Worm (Caenorhabditis elegans) whole organism, L4/young adult: ENCODE measurements around the gene C55C3.73.

ENCODE experiments used
- W03F9.2 ChIP-seq: fragments of 150-350 bp; optimal IDR thresholded peaks from 2 replicates; lab custom pipeline; 2014; ENCODE audit warnings: missing biosample characterization, missing genetic modification characterization
- dao-5 ChIP-seq: sonication (generic microtip); optimal IDR thresholded peaks from 2 replicates; lab custom pipeline; 2016; ENCODE audit warnings: missing genotype, missing genetic modification characterization, moderate library complexity, missing compliant biosample characterization
- him-1 ChIP-seq: sonication (generic microtip); optimal IDR thresholded peaks from 2 replicates; lab custom pipeline; 2016; ENCODE audit warnings: missing genotype, missing genetic modification reagents, missing genetic modification characterization, missing compliant biosample characterization

C55C3.73 gene

DNA sequence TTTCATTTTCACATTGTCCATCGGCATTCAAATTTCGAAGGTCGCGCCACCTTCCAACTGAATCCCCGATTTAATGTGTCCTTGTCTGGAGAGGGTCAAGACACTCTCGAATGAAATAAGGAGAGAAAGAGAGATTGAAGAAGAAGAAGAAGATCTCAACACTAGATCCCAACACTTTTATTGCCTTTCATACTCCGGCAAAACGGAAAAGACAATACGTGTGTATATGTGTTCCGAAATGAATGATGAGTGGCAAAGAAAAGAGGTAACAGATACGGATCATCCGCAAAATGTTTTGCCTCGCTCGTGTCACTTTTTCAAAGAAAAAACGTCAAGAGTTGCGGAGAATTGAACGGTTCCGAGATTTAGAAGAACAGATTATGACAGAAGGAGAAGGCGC, 2.9 kb downstream of the C55C3.73 start:
- TF ChIP-seq him-1 (tag; lab: Kevin White, UChicago) (no peak), dao-5 (tag; lab: Kevin White, UChicago) (no peak), W03F9.2 (tag; lab: Kevin White, UChicago) (no peak)

DNA sequence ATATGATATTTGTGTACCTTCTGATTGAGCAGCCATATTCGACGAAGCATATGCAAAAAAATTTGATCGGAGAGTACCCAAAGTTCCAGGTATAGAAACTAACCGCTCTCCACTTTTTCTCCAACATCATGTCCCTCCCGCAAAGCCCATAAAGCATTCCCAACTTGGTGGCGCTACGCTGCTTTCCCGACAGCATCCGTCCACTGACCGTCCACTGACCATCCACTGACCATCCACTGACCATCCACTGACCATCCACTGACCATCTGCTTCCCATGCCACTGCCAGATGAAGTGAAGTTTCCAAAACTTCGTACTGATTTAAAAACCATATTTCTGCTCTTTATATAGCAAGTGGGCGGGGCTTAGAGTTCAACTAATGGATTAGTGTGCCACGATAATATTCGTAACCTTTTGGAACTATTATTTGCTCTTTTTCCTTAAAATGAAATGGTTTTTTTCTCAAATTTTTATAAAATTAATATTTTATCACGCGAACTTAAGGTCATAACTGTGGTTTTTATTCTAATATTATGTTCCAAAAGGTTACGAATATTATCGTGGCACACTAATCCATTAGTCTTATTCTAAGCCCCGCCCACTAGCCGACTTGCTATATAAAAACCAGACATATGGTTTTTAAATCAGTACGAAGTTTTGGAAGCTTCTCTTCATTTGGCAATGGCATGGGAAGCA, 12.7 kb downstream of the C55C3.73 start, which contains the start of gene C55C3.8:
Gene C55C3.8, plus strand, starts transcription at position 645 of the 695 bp plus-strand sequence.
- TF ChIP-seq W03F9.2 (tag; lab: Kevin White, UChicago) (no peak), dao-5 (tag; lab: Kevin White, UChicago) (no peak)

DNA sequence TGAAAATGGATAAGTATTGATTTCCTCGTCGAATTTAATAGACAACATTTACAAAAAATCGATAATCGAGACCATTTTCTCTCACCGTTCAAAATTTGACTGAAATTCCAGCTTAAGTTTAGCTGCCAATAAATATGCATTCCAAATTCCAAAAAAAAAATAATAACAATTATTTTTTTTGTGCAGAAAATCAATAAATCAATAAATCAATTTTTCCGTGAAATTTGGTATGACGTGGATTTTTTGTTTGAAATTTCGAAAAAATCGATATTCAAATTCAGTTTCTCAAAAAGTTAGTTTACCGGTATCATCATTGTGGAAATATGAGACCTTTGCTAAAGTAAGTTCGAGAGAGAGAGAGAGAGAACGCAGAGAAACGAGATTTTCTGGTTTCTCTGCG, 18.2 kb downstream of the C55C3.73 start, which contains the start of gene C55C3.3:
Gene C55C3.3, plus strand, starts transcription at position 274 of the 400 bp plus-strand sequence.
- TF ChIP-seq W03F9.2 (tag; lab: Kevin White, UChicago) (no peak), him-1 (tag; lab: Kevin White, UChicago) (no peak), dao-5 (tag; lab: Kevin White, UChicago) (no peak)

DNA sequence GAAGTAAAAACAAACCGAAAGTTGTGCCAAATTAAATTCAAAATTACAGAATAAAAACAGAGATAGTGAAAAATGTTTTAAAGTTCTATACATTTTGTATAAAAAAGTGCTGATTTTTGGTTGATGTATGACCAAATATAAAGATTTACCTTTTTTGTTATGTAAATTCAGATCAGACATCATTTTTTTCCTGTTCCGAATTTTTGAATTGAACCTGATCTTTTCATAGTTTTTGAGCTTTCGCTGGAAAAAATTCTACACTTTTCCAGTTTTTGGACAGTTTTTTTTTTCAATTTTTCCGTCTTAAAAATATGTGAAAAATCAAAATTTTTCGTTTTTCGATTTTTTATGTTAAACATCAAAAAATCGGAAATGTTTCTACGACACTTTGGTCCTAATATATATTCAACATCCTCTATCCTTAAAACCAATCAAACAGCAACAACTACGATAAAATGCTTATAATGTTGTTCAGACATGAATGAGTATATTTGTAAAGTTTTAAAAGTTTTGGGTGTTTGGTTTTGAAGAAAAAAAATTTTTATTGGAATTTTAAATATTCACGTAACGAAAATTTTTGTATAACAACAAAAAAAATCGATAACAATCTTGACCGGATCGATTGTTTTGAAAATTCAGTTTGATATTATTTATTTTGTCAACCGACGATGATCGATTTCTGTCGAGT, 20.6 kb downstream of the C55C3.73 start, which contains the start of the genes C55C3.7 and C55C3.6:
Gene C55C3.7, minus strand, starts transcription at position 101 of the 688 bp plus-strand sequence.
Gene C55C3.6, plus strand, starts transcription at position 638 of the 688 bp plus-strand sequence.
- no peak for TF ChIP-seq him-1 (tag; lab: Kevin White, UChicago)
- TF ChIP-seq W03F9.2 (tag; lab: Kevin White, UChicago): no peak
- TF ChIP-seq dao-5 (tag; lab: Kevin White, UChicago): no peak

DNA sequence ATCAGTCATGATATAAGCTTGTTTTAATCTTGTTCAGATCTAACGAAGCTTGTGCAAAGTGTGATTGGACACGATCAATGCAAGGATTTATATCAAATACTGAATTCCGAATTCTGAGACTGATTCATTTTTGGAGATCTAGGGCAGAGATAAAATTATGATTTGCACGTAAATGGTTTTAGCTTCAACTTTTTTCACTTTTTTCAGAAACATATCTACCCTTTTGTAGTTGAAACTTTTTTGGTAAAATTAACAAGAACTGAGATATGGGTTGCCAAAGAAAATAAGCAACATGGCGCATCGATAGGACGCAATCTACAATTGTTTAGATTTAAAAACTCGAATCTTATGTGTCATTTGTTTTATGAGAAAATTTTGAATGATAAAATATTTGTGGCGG, 25.2 kb downstream of the C55C3.73 start, which contains the start of gene C55C3.4:
Gene C55C3.4, minus strand, starts transcription at position 101 of the 400 bp plus-strand sequence.
- TF ChIP-seq him-1 (tag; lab: Kevin White, UChicago): no peak
- TF ChIP-seq W03F9.2 (tag; lab: Kevin White, UChicago): no peak
- no peak for TF ChIP-seq dao-5 (tag; lab: Kevin White, UChicago)

DNA sequence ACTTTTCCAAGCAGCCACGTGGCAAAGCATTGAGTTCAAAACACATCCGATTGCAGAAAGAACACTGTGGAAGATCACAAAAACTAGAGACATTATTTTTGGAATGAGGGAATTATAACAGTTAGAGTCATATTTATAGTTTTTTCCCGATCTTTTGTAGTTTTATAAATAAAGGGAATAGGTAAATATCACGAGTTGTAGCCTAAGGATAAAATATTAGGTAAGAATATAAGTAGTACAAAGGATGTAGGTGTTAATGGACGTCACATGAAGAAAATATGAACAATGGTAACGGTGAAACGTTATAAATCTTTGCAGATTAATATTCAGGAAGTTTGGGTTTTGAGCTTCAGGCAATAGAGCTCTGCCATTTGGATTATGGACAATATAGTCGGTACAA, 28.8 kb downstream of the C55C3.73 start, which contains the start of gene srd-5:
Gene srd-5, minus strand, starts transcription at position 101 of the 400 bp plus-strand sequence.
- TF ChIP-seq dao-5 (tag; lab: Kevin White, UChicago) (no peak), W03F9.2 (tag; lab: Kevin White, UChicago) (no peak), him-1 (tag; lab: Kevin White, UChicago) (no peak)

DNA sequence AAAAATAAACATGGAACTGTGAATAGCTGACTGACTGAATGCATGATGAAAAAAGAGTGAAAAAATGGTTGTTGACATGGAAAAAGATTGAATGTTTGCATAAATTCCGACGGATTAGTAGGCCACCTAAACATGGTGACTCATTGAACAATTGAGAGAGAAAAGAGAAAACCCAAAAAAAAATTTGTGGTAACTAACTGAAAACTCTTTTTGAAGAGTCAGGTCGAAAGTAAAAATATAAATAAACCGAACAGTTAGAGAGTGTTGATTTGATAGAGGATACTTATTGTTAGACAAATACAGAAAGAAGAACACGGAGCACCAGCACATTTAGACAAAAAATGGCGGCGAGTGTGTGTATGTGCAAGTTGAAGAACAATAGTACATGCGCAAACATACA, 31.9 kb downstream of the C55C3.73 start:
- TF ChIP-seq W03F9.2 (tag; lab: Kevin White, UChicago) (no peak), dao-5 (tag; lab: Kevin White, UChicago) (no peak), him-1 (tag; lab: Kevin White, UChicago) (no peak)

DNA sequence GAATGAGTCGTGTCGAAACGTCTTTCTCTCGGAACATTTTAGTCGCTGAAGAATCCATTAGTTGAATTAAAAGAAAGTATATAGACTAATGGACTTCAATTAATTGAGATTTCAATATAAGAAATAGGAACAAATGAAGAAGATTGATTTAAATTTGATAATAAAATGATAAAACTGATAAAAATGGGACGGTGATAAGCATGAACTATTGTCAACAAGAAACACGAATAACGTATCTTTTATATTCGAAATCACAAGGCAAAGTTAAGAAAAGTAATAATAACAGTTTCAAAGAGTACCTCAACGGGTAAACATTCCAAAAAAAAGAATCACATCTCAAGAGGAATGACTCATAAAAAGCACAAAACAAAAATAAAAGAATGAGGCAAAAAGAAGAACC, 33.8 kb downstream of the C55C3.73 start, which contains the start of gene T19E7.6:
Gene T19E7.6, minus strand, starts transcription at position 45 of the 400 bp plus-strand sequence.
- no peak for TF ChIP-seq W03F9.2 (tag; lab: Kevin White, UChicago)
- TF ChIP-seq dao-5 (tag; lab: Kevin White, UChicago): no peak
- no peak for TF ChIP-seq him-1 (tag; lab: Kevin White, UChicago)

DNA sequence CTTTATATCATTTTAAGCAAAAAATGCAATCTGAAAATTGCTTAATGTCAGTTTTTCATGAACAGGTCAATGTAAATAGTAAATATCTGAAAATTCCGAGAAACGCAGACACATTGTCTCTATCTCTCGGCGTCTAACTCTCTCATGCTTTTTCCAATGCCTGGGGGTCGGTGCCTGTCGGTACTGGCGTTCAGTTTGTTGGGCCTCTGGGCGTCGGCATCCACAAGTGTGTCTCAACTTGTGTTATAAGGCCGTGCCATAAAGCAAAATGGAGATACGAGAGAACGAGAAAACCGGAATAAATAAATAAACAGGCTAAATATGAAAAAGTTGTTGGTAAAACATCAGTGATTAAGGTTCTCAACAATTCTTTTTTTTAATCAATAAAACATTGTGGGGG, 36.1 kb downstream of the C55C3.73 start:
- TF ChIP-seq him-1 (tag; lab: Kevin White, UChicago) (no peak), dao-5 (tag; lab: Kevin White, UChicago) (no peak), W03F9.2 (tag; lab: Kevin White, UChicago) (no peak)

DNA sequence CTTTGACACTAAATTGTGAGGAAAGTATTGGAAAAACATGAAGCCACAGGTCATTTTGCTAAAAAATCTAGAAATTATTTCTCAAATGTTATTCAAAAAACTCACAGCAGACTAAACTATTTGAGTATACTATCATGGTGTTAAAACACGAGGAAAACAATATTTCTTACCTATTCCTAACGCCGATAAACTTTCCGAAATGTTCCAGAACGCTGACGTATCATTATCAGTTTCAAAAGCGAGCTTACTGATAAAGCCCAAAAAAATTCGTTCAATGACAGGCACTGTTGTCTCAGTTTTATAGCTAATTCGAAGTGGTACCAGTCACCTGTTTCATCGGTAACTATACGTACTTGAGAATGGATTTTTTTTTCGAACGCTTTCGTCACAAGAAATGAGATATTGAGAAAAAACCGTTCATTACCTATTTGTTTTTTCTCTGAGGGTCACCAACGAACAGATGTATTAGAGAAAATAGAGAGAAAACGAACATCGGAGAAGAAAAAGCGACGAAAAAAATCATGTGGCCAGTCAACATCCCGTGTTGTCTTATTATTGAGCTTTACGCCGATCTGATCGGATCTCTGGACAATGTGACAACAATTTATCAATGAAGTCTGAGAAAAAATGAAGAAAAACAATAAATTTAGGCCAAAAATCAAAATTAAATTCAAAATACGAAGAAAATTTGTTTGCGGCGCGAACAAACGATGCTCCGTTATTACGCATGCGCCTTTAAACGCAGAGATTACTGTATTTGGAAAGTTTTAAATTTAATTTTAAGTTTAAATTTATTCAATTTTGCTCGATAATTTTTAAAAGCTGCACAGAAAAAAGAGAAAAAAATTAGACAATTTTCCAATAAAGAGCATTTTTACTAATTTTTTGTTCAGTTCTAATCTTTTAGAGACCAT, 36.9 kb downstream of the C55C3.73 start:
- TF ChIP-seq him-1 (tag; lab: Kevin White, UChicago): no peak
- TF ChIP-seq W03F9.2 (tag; lab: Kevin White, UChicago): peak; percentile 11

DNA sequence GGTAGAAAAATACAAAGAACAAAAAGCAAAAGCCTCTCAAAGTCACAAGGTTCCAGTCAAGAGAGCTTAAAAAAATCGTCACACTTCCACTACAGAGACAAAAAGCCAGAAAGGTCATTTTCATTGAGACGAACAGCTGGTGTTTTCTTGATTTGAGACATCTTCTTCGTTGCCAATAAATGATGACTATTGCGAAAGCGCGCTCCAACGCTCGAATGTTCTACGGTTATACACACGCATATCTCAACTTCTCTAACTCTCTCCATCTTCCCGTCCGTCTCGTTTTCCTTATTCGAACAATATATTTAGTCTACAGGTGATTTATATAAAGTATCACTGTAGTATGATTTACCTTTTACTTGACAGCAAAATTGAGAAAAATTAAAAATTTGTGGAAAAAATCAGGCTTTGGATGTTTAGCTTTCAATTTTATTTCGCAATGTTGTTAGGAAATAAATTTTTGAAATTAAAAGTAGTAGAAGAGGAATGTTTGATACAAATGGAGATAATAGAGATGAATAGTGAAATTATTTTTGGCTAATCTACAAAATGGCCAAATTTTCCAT, 37.8 kb downstream of the C55C3.73 start:
- TF ChIP-seq W03F9.2 (tag; lab: Kevin White, UChicago): peak; percentile 32
- no peak for TF ChIP-seq dao-5 (tag; lab: Kevin White, UChicago)
- no peak for TF ChIP-seq him-1 (tag; lab: Kevin White, UChicago)

DNA sequence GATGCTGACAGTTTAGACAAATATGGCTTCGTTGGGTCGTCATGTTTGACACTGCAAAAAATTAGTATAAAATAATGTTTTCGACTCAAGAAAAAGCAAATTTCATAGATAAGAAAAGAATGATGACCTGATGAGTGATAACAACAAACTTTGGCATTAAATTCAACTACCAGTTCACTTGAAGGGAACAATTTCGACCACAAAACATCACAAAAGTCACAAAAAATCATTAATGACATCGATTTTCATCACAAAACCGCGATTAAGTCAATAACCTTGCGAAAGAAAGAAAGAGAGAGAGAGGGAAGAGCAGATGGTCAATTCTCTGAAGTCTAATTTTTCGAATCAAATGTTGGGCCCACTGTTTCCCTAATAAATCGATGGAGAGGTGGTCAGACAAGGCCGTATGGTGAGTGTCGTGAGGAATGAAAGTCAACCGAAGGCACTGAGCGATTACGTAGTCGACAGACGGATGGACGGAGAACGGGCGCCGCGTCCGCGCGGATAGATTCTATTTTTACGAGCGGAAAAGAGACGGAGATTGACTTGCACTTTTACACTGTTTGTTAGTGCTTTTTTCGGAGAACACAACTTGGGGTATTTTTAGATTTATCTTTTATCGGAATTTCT, 38.8 kb downstream of the C55C3.73 start, which contains the start of gene bec-1:
Gene bec-1, minus strand, starts transcription at position 51 of the 630 bp plus-strand sequence.
- no peak for TF ChIP-seq him-1 (tag; lab: Kevin White, UChicago)
- no peak for TF ChIP-seq W03F9.2 (tag; lab: Kevin White, UChicago)
- TF ChIP-seq dao-5 (tag; lab: Kevin White, UChicago): no peak
